ENCODE assay signal across 1 fruit fly cellular context in genomic region chr3L:16037048-16037477, dm6.
TF ChIP-seq lines count a peak whose summit lies in the region.

No protein-coding gene starts in this region.

TF ChIP-seq in whole organism, embryonic, 481 proteins besides CTCF, POLR2A, EP300 and RAD21 (continued from another document and continues in another):
- TF ChIP-seq CG32767 (GFP tag; IDR thresholded peaks at IDR 0.05; lab: Robert Waterston, UW) (no peak), CG4730 (GFP tag; IDR thresholded peaks at IDR 0.05; lab: Robert Waterston, UW) (peak; percentile 65; the same call in 1 of the 2 replicates), salm (tag; optimal IDR thresholded peaks at IDR 0.05; lab: Kevin White, UChicago) (peak; percentile 46), CG15011 (GFP tag; optimal IDR thresholded peaks at IDR 0.05; lab: Kevin White, UChicago) (no peak), CG34224 (GFP tag; IDR thresholded peaks at IDR 0.05; lab: Robert Waterston, UW; ENCODE audit: partially characterized antibody) (no peak), CG17912 (GFP tag; optimal IDR thresholded peaks at IDR 0.05; lab: Kevin White, UChicago) (peak; percentile 14), Dek (tag; optimal IDR thresholded peaks at IDR 0.05; lab: Kevin White, UChicago) (peak; percentile 85), Ravus (GFP tag; IDR thresholded peaks at IDR 0.05; lab: Robert Waterston, UW) (peak; percentile 22; the same call in 1 of the 2 replicates), CG6791 (GFP tag; IDR thresholded peaks at IDR 0.05; lab: Robert Waterston, UW; ENCODE audit: partially characterized antibody) (peak; percentile 68), CG2889 (GFP tag; IDR thresholded peaks at IDR 0.05; lab: Robert Waterston, UW) (peak; percentile 69; the same call in 2 of the 3 replicates), Nf-YC (tag; optimal IDR thresholded peaks at IDR 0.05; lab: Kevin White, UChicago) (peak; percentile 67), dan (GFP tag; IDR thresholded peaks at IDR 0.05; lab: Robert Waterston, UW) (no peak), Aef1 (GFP tag; IDR thresholded peaks at IDR 0.05; lab: Robert Waterston, UW) (peak; percentile 66; the same call in 2 of the 3 replicates), gsb (GFP tag; IDR thresholded peaks at IDR 0.05; lab: Robert Waterston, UW) (peak; percentile 72), CG31365 (tag; optimal IDR thresholded peaks at IDR 0.05; lab: Kevin White, UChicago) (peak; percentile 65), CG8281 (tag; optimal IDR thresholded peaks at IDR 0.05; lab: Kevin White, UChicago) (peak; percentile 43), mld (GFP tag; IDR thresholded peaks at IDR 0.05; lab: Robert Waterston, UW; ENCODE audit: partially characterized antibody) (no peak), CG13296 (GFP tag; optimal IDR thresholded peaks at IDR 0.05; lab: Kevin White, UChicago) (peak; percentile 67), Mes4 (GFP tag; optimal IDR thresholded peaks at IDR 0.05; lab: Kevin White, UChicago) (peak; percentile 54), CG10321 (GFP tag; IDR thresholded peaks at IDR 0.05; lab: Robert Waterston, UW) (peak; percentile 60; the same call in 1 of the 2 replicates), CG1529 (GFP tag; optimal IDR thresholded peaks at IDR 0.05; lab: Kevin White, UChicago) (peak; percentile 43), abd-A (tag; optimal IDR thresholded peaks at IDR 0.05; lab: Kevin White, UChicago) (no peak), CG17385 (GFP tag; optimal IDR thresholded peaks at IDR 0.05; lab: Kevin White, UChicago) (peak; percentile 67), Nf-YA (GFP tag; IDR thresholded peaks at IDR 0.05; lab: Robert Waterston, UW) (0 out of 2 replicates have a peak, but pooled peaks have one; percentile 15), CG3407 (GFP tag; optimal IDR thresholded peaks at IDR 0.05; lab: Kevin White, UChicago) (peak; percentile 31), CG11456 (GFP tag; IDR thresholded peaks at IDR 0.05; lab: Robert Waterston, UW) (peak; percentile 87), crp (GFP tag; optimal IDR thresholded peaks at IDR 0.05; lab: Kevin White, UChicago) (no peak), CG10274 (GFP tag; optimal IDR thresholded peaks at IDR 0.05; lab: Kevin White, UChicago) (peak; percentile 50), CG7928 (GFP tag; optimal IDR thresholded peaks at IDR 0.05; lab: Kevin White, UChicago) (peak; percentile 37), Bgb (GFP tag; IDR thresholded peaks at IDR 0.05; lab: Robert Waterston, UW; ENCODE audit: partially characterized antibody) (peak; percentile 73), CG7963 (GFP tag; IDR thresholded peaks at IDR 0.05; lab: Robert Waterston, UW; ENCODE audit: partially characterized antibody) (peak; percentile 49; the same call in 2 of the 3 replicates), CG6813 (GFP tag; optimal IDR thresholded peaks at IDR 0.05; lab: Kevin White, UChicago) (peak; percentile 70), Fer3 (tag; optimal IDR thresholded peaks at IDR 0.05; lab: Kevin White, UChicago) (peak; percentile 76), CG6854 (GFP tag; optimal IDR thresholded peaks at IDR 0.05; lab: Kevin White, UChicago) (peak; percentile 79), stc (GFP tag; IDR thresholded peaks at IDR 0.05; lab: Robert Waterston, UW) (peak; percentile 78), vvl (GFP tag; IDR thresholded peaks at IDR 0.05; lab: Robert Waterston, UW) (peak; percentile 95), gcm (GFP tag; optimal IDR thresholded peaks at IDR 0.05; lab: Kevin White, UChicago) (peak; percentile 70), dysf (GFP tag; IDR thresholded peaks at IDR 0.05; lab: Robert Waterston, UW) (peak; percentile 77), CG31224 (GFP tag; IDR thresholded peaks at IDR 0.05; lab: Robert Waterston, UW) (peak; percentile 77), fd3F (GFP tag; optimal IDR thresholded peaks at IDR 0.05; lab: Kevin White, UChicago) (peak; percentile 47), CG7987 (GFP tag; optimal IDR thresholded peaks at IDR 0.05; lab: Kevin White, UChicago) (peak; percentile 62), ci (GFP tag; IDR thresholded peaks at IDR 0.05; lab: Robert Waterston, UW) (peak; percentile 90), Sry-β (GFP tag; optimal IDR thresholded peaks at IDR 0.05; lab: Kevin White, UChicago) (no peak), chinmo (GFP tag; IDR thresholded peaks at IDR 0.05; lab: Robert Waterston, UW; ENCODE audit: partially characterized antibody) (0 out of 4 replicates have a peak, but pooled peaks have one; percentile 43), CG12769 (tag; optimal IDR thresholded peaks at IDR 0.05; lab: Kevin White, UChicago) (peak; percentile 88), pros (GFP tag; optimal IDR thresholded peaks at IDR 0.05; lab: Kevin White, UChicago) (no peak), Scr (GFP tag; IDR thresholded peaks at IDR 0.05; lab: Robert Waterston, UW; ENCODE audit: partially characterized antibody) (peak; percentile 52), Hand (GFP tag; optimal IDR thresholded peaks at IDR 0.05; lab: Kevin White, UChicago) (peak; percentile 77), Atf3 (GFP tag; optimal IDR thresholded peaks at IDR 0.05; lab: Kevin White, UChicago) (peak; percentile 64), ash1 (GFP tag; optimal IDR thresholded peaks at IDR 0.05; lab: Kevin White, UChicago) (no peak), grau (tag; optimal IDR thresholded peaks at IDR 0.05; lab: Kevin White, UChicago) (peak; percentile 76), CG1647 (GFP tag; optimal IDR thresholded peaks at IDR 0.05; lab: Kevin White, UChicago) (peak; percentile 81), Fer1 (GFP tag; optimal IDR thresholded peaks at IDR 0.05; lab: Kevin White, UChicago) (peak; percentile 85), CG6272 (GFP tag; IDR thresholded peaks at IDR 0.05; lab: Robert Waterston, UW) (0 out of 2 replicates have a peak, but pooled peaks have one; percentile 7), wek (GFP tag; optimal IDR thresholded peaks at IDR 0.05; lab: Kevin White, UChicago) (peak; percentile 69), Dll (GFP tag; IDR thresholded peaks at IDR 0.05; lab: Robert Waterston, UW; ENCODE audit: partially characterized antibody) (peak; percentile 57; the same call in 3 of the 4 replicates), Asciz (GFP tag; optimal IDR thresholded peaks at IDR 0.05; lab: Kevin White, UChicago) (peak; percentile 55), CG9609 (GFP tag; optimal IDR thresholded peaks at IDR 0.05; lab: Kevin White, UChicago) (peak; percentile 60), D19A (tag; optimal IDR thresholded peaks at IDR 0.05; lab: Kevin White, UChicago) (peak; percentile 37), CG12299 (tag; optimal IDR thresholded peaks at IDR 0.05; lab: Kevin White, UChicago) (peak; percentile 62), ttk (GFP tag; IDR thresholded peaks at IDR 0.05; lab: Robert Waterston, UW) (peak; percentile 74), HmgD (GFP tag; optimal IDR thresholded peaks at IDR 0.05; lab: Kevin White, UChicago) (peak; percentile 72), ara (GFP tag; IDR thresholded peaks at IDR 0.05; lab: Robert Waterston, UW) (peak; percentile 62; the same call in 1 of the 2 replicates), CG9727 (GFP tag; optimal IDR thresholded peaks at IDR 0.05; lab: Kevin White, UChicago) (peak; percentile 66), jumu (GFP tag; optimal IDR thresholded peaks at IDR 0.05; lab: Kevin White, UChicago) (peak; percentile 60), bigmax (GFP tag; optimal IDR thresholded peaks at IDR 0.05; lab: Kevin White, UChicago) (peak; percentile 11), CG15601 (tag; optimal IDR thresholded peaks at IDR 0.05; lab: Kevin White, UChicago) (peak; percentile 82), repo (GFP tag; optimal IDR thresholded peaks at IDR 0.05; lab: Kevin White, UChicago) (peak; percentile 73), tna (GFP tag; IDR thresholded peaks at IDR 0.05; lab: Robert Waterston, UW; ENCODE audit: partially characterized antibody) (peak; percentile 37; the same call in 1 of the 2 replicates), gcm2 (GFP tag; optimal IDR thresholded peaks at IDR 0.05; lab: Kevin White, UChicago) (peak; percentile 46), sug (tag; optimal IDR thresholded peaks at IDR 0.05; lab: Kevin White, UChicago) (peak; percentile 64), CG16815 (GFP tag; optimal IDR thresholded peaks at IDR 0.05; lab: Kevin White, UChicago) (peak; percentile 39), D19B (GFP tag; optimal IDR thresholded peaks at IDR 0.05; lab: Kevin White, UChicago) (peak; percentile 45), lov (optimal IDR thresholded peaks at IDR 0.05; lab: Kevin White, UChicago) (no peak), lov (GFP tag; IDR thresholded peaks at IDR 0.05; lab: Robert Waterston, UW) (peak; percentile 76; the same call in 2 of the 3 replicates), H15 (GFP tag; IDR thresholded peaks at IDR 0.05; lab: Robert Waterston, UW) (peak; percentile 64; the same call in 1 of the 3 replicates), slou (GFP tag; optimal IDR thresholded peaks at IDR 0.05; lab: Kevin White, UChicago) (peak; percentile 67), CG4707 (GFP tag; optimal IDR thresholded peaks at IDR 0.05; lab: Kevin White, UChicago) (peak; percentile 46), D (optimal IDR thresholded peaks at IDR 0.05; lab: Kevin White, UChicago) (no peak), D (GFP tag; optimal IDR thresholded peaks at IDR 0.05; lab: Kevin White, UChicago) (peak; percentile 44), CG7745 (tag; optimal IDR thresholded peaks at IDR 0.05; lab: Kevin White, UChicago) (no peak), CG5245 (GFP tag; optimal IDR thresholded peaks at IDR 0.05; lab: Kevin White, UChicago) (peak; percentile 59), ind (GFP tag; optimal IDR thresholded peaks at IDR 0.05; lab: Kevin White, UChicago) (peak; percentile 73), tll (GFP tag; optimal IDR thresholded peaks at IDR 0.05; lab: Kevin White, UChicago) (peak in 1 of 2 experiments; percentile 19), Bdp1 (GFP tag; optimal IDR thresholded peaks at IDR 0.05; lab: Kevin White, UChicago) (peak; percentile 56), CG30403 (GFP tag; optimal IDR thresholded peaks at IDR 0.05; lab: Kevin White, UChicago) (peak; percentile 83), klu (GFP tag; IDR thresholded peaks at IDR 0.05; lab: Robert Waterston, UW) (no peak; the same call in 1 of the 2 replicates), kay (GFP tag; optimal IDR thresholded peaks at IDR 0.05; lab: Kevin White, UChicago) (peak; percentile 93), emc (GFP tag; optimal IDR thresholded peaks at IDR 0.05; lab: Kevin White, UChicago) (peak; percentile 48), HHEX (GFP tag; optimal IDR thresholded peaks at IDR 0.05; lab: Kevin White, UChicago) (peak; percentile 75), gsb-n (tag; optimal IDR thresholded peaks at IDR 0.05; lab: Kevin White, UChicago) (peak; percentile 56), CG33557 (GFP tag; optimal IDR thresholded peaks at IDR 0.05; lab: Kevin White, UChicago) (peak; percentile 23), onecut (GFP tag; IDR thresholded peaks at IDR 0.05; lab: Robert Waterston, UW) (peak; percentile 70), cato (GFP tag; optimal IDR thresholded peaks at IDR 0.05; lab: Kevin White, UChicago; ENCODE audit: borderline replicate concordance) (peak; percentile 36), ab (GFP tag; optimal IDR thresholded peaks at IDR 0.05; lab: Kevin White, UChicago) (no peak), Antp (GFP tag; optimal IDR thresholded peaks at IDR 0.05; lab: Kevin White, UChicago) (peak; percentile 67), psq (GFP tag; optimal IDR thresholded peaks at IDR 0.05; lab: Kevin White, UChicago) (peak; percentile 23), Poxn (GFP tag; IDR thresholded peaks at IDR 0.05; lab: Robert Waterston, UW) (no peak), fd96Cb (tag; optimal IDR thresholded peaks at IDR 0.05; lab: Kevin White, UChicago) (peak; percentile 54), pum (GFP tag; optimal IDR thresholded peaks at IDR 0.05; lab: Kevin White, UChicago) (peak; percentile 63), CG6689 (GFP tag; IDR thresholded peaks at IDR 0.05; lab: Robert Waterston, UW) (peak; percentile 74), CG3281 (GFP tag; optimal IDR thresholded peaks at IDR 0.05; lab: Kevin White, UChicago) (peak; percentile 81), danr (GFP tag; IDR thresholded peaks at IDR 0.05; lab: Robert Waterston, UW) (0 out of 2 replicates have a peak, but pooled peaks have one; percentile 14), ase (GFP tag; IDR thresholded peaks at IDR 0.05; lab: Robert Waterston, UW) (peak; percentile 63; the same call in 2 of the 3 replicates), Mad (GFP tag; optimal IDR thresholded peaks at IDR 0.05; lab: Kevin White, UChicago) (peak; percentile 69), CG2712 (tag; optimal IDR thresholded peaks at IDR 0.05; lab: Kevin White, UChicago) (peak; percentile 82), sd (tag; optimal IDR thresholded peaks at IDR 0.05; lab: Kevin White, UChicago) (peak; percentile 58), CG11695 (GFP tag; IDR thresholded peaks at IDR 0.05; lab: Robert Waterston, UW) (peak; percentile 76), tio (GFP tag; optimal IDR thresholded peaks at IDR 0.05; lab: Kevin White, UChicago) (peak; percentile 30), CG1233 (GFP tag; optimal IDR thresholded peaks at IDR 0.05; lab: Kevin White, UChicago) (peak; percentile 53), CG2129 (GFP tag; IDR thresholded peaks at IDR 0.05; lab: Robert Waterston, UW; ENCODE audit: partially characterized antibody) (no peak), tgo (GFP tag; IDR thresholded peaks at IDR 0.05; lab: Robert Waterston, UW) (peak; percentile 80), NC2α (GFP tag; optimal IDR thresholded peaks at IDR 0.05; lab: Kevin White, UChicago) (peak; percentile 48), oc (tag; optimal IDR thresholded peaks at IDR 0.05; lab: Kevin White, UChicago) (peak; percentile 75), hb (GFP tag; IDR thresholded peaks at IDR 0.05; lab: Robert Waterston, UW; ENCODE audit: partially characterized antibody) (peak; percentile 45; the same call in 1 of the 3 replicates), CG9817 (tag; optimal IDR thresholded peaks at IDR 0.05; lab: Kevin White, UChicago) (peak; percentile 55), CkIIα-i1 (GFP tag; IDR thresholded peaks at IDR 0.05; lab: Robert Waterston, UW) (no peak), CG14710 (tag; optimal IDR thresholded peaks at IDR 0.05; lab: Kevin White, UChicago) (peak; percentile 90), her (GFP tag; optimal IDR thresholded peaks at IDR 0.05; lab: Kevin White, UChicago) (peak; percentile 71), gt (GFP tag; IDR thresholded peaks at IDR 0.05; lab: Robert Waterston, UW) (no peak), zen2 (GFP tag; IDR thresholded peaks at IDR 0.05; lab: Robert Waterston, UW; ENCODE audit: partially characterized antibody) (no peak), CG11398 (GFP tag; optimal IDR thresholded peaks at IDR 0.05; lab: Kevin White, UChicago) (peak; percentile 38), Elba2 (GFP tag; optimal IDR thresholded peaks at IDR 0.05; lab: Kevin White, UChicago) (peak; percentile 40), peb (GFP tag; IDR thresholded peaks at IDR 0.05; lab: Robert Waterston, UW) (peak; percentile 51; the same call in 1 of the 2 replicates), slbo (GFP tag; IDR thresholded peaks at IDR 0.05; lab: Robert Waterston, UW) (peak; percentile 91), br (optimal IDR thresholded peaks at IDR 0.05; lab: Kevin White, UChicago) (no peak)
